Fruit fly (Drosophila melanogaster): Measurements from ENCODE around the gene Invadolysin.

- TF ChIP-seq Mnt (GFP tag; optimal IDR thresholded peaks at IDR 0.05): no peak
- TF ChIP-seq CG1620 (GFP tag; optimal IDR thresholded peaks at IDR 0.05): no peak
- TF ChIP-seq cnc (optimal IDR thresholded peaks at IDR 0.05): no peak
- TF ChIP-seq CG7045 (GFP tag; optimal IDR thresholded peaks at IDR 0.05): no peak
- TF ChIP-seq tj (GFP tag; optimal IDR thresholded peaks at IDR 0.05): no peak
- no peak for TF ChIP-seq CG12768 (GFP tag; optimal IDR thresholded peaks at IDR 0.05)
- peak; percentile 21 for TF ChIP-seq CG14711 (tag; optimal IDR thresholded peaks at IDR 0.05)
- TF ChIP-seq Clk (GFP tag; optimal IDR thresholded peaks at IDR 0.05): no peak
Observed at dm6 chr3R:10130091-10130490, 14.4 kb upstream of the Invadolysin start.
